Worm (Caenorhabditis elegans): Measurements from ENCODE around the gene rps-29.

The rps-29 gene

ce11 chrIII:839491-839890 lies 45.4 kb downstream of the rps-29 start, which contains the start of gene dos-3:
dos-3 (minus strand) TSS chrIII:839591.
- TF ChIP-seq lin-13 (GFP tag; optimal IDR thresholded peaks at IDR 0.05) (no peak), skn-1 (tag; optimal IDR thresholded peaks at IDR 0.05) (no peak), snpc-4 (tag; optimal IDR thresholded peaks at IDR 0.05) (no peak), nhr-12 (tag; optimal IDR thresholded peaks at IDR 0.05) (no peak), sma-9 (GFP tag; optimal IDR thresholded peaks at IDR 0.05) (no peak), sma-9 (tag; optimal IDR thresholded peaks at IDR 0.05) (no peak), dmd-4 (tag; optimal IDR thresholded peaks at IDR 0.05) (no peak), C34F6.9 (tag; optimal IDR thresholded peaks at IDR 0.05) (no peak), elt-3 (tag; optimal IDR thresholded peaks at IDR 0.05) (no peak), blmp-1 (tag; optimal IDR thresholded peaks at IDR 0.05; ENCODE audit: insufficient read depth) (no peak), zag-1 (tag; optimal IDR thresholded peaks at IDR 0.05) (no peak), alr-1 (tag; optimal IDR thresholded peaks at IDR 0.05) (no peak), sma-3 (GFP tag; optimal IDR thresholded peaks at IDR 0.05) (no peak), nhr-6 (tag; optimal IDR thresholded peaks at IDR 0.05) (no peak), ztf-11 (tag; optimal IDR thresholded peaks at IDR 0.05) (no peak), mdl-1 (tag; optimal IDR thresholded peaks at IDR 0.05) (no peak), unc-39 (tag; optimal IDR thresholded peaks at IDR 0.05) (no peak), R02D3.7 (tag; optimal IDR thresholded peaks at IDR 0.05) (no peak)

- TF ChIP-seq gmeb-1 (tag; optimal IDR thresholded peaks at IDR 0.05) (no peak), fos-1 (tag; optimal IDR thresholded peaks at IDR 0.05) (no peak), ceh-16 (tag; optimal IDR thresholded peaks at IDR 0.05) (no peak), unc-55 (GFP tag; optimal IDR thresholded peaks at IDR 0.05) (no peak), nhr-21 (tag; optimal IDR thresholded peaks at IDR 0.05) (no peak), sma-9 (GFP tag; optimal IDR thresholded peaks at IDR 0.05) (no peak), sma-9 (tag; optimal IDR thresholded peaks at IDR 0.05) (no peak), zag-1 (tag; optimal IDR thresholded peaks at IDR 0.05) (no peak), blmp-1 (tag; optimal IDR thresholded peaks at IDR 0.05; ENCODE audit: insufficient read depth) (no peak), F13H6.1 (tag; optimal IDR thresholded peaks at IDR 0.05) (no peak), nhr-237 (tag; optimal IDR thresholded peaks at IDR 0.05) (no peak)
Observed at ce11 chrIII:841177-841576, 47.1 kb downstream of the rps-29 start, which contains the start of gene K02F3.9. K02F3.9 (minus strand) TSS chrIII:841366.

ce11 chrIII:842630-843029 lies 48.5 kb downstream of the rps-29 start, which contains the start of gene far-8:
far-8 (plus strand) TSS chrIII:842930.
- TF ChIP-seq sma-9 (GFP tag; optimal IDR thresholded peaks at IDR 0.05) (no peak), sma-9 (tag; optimal IDR thresholded peaks at IDR 0.05) (no peak), egl-27 (tag; optimal IDR thresholded peaks at IDR 0.05) (no peak), nhr-129 (tag; optimal IDR thresholded peaks at IDR 0.05) (no peak), unc-62 (GFP tag; optimal IDR thresholded peaks at IDR 0.05) (no peak), mbf-1 (tag; optimal IDR thresholded peaks at IDR 0.05) (no peak), nhr-237 (tag; optimal IDR thresholded peaks at IDR 0.05) (no peak), sma-3 (GFP tag; optimal IDR thresholded peaks at IDR 0.05) (no peak), peb-1 (tag; optimal IDR thresholded peaks at IDR 0.05) (no peak), sem-4 (tag; optimal IDR thresholded peaks at IDR 0.05) (no peak), nhr-25 (tag; optimal IDR thresholded peaks at IDR 0.05) (no peak), dmd-4 (tag; optimal IDR thresholded peaks at IDR 0.05) (no peak), snpc-4 (tag; optimal IDR thresholded peaks at IDR 0.05) (no peak), R02D3.7 (tag; optimal IDR thresholded peaks at IDR 0.05) (no peak), crh-2 (tag; optimal IDR thresholded peaks at IDR 0.05) (no peak), mab-5 (tag; optimal IDR thresholded peaks at IDR 0.05) (no peak), elt-1 (tag; optimal IDR thresholded peaks at IDR 0.05) (no peak), Y55F3AM.14 (GFP tag; optimal IDR thresholded peaks at IDR 0.05) (no peak), unc-39 (tag; optimal IDR thresholded peaks at IDR 0.05) (no peak), ama-1 (optimal IDR thresholded peaks at IDR 0.05) (no peak)

ce11 chrIII:843999-844398 lies 49.9 kb downstream of the rps-29 start:
- TF ChIP-seq dmd-4 (tag; optimal IDR thresholded peaks at IDR 0.05) (no peak), lin-39 (tag; optimal IDR thresholded peaks at IDR 0.05) (no peak), nhr-129 (tag; optimal IDR thresholded peaks at IDR 0.05) (peak; percentile 51), lsy-2 (tag; optimal IDR thresholded peaks at IDR 0.05) (peak in 1 of 2 experiments; percentile 18), ceh-16 (tag; optimal IDR thresholded peaks at IDR 0.05) (no peak), sma-9 (GFP tag; optimal IDR thresholded peaks at IDR 0.05) (peak; percentile 65), sma-9 (tag; optimal IDR thresholded peaks at IDR 0.05) (no peak), lin-13 (GFP tag; optimal IDR thresholded peaks at IDR 0.05) (no peak), gmeb-1 (tag; optimal IDR thresholded peaks at IDR 0.05) (no peak), lin-11 (tag; optimal IDR thresholded peaks at IDR 0.05) (peak; percentile 3), fos-1 (tag; optimal IDR thresholded peaks at IDR 0.05) (peak; percentile 68), unc-62 (GFP tag; optimal IDR thresholded peaks at IDR 0.05) (no peak), alr-1 (tag; optimal IDR thresholded peaks at IDR 0.05) (no peak), zag-1 (tag; optimal IDR thresholded peaks at IDR 0.05) (no peak), crh-2 (tag; optimal IDR thresholded peaks at IDR 0.05) (no peak), ztf-11 (tag; optimal IDR thresholded peaks at IDR 0.05) (no peak), nhr-21 (tag; optimal IDR thresholded peaks at IDR 0.05) (peak; percentile 71), mbf-1 (tag; optimal IDR thresholded peaks at IDR 0.05) (no peak), mab-5 (tag; optimal IDR thresholded peaks at IDR 0.05) (no peak), nhr-25 (tag; optimal IDR thresholded peaks at IDR 0.05) (peak; percentile 35), nhr-12 (tag; optimal IDR thresholded peaks at IDR 0.05) (no peak), skn-1 (tag; optimal IDR thresholded peaks at IDR 0.05) (no peak), ztf-1 (GFP tag; conservative IDR thresholded peaks at IDR 0.05) (no peak), ama-1 (optimal IDR thresholded peaks at IDR 0.05) (no peak), aly-2 (tag; optimal IDR thresholded peaks at IDR 0.05) (no peak), C34F6.9 (tag; optimal IDR thresholded peaks at IDR 0.05) (peak; percentile 19)
